Fruit fly (Drosophila melanogaster) whole organism: ENCODE results near the gene CG9701.

ENCODE experiments used
- CG8478 ChIP-seq: fragments of >200 bp; optimal IDR thresholded peaks from 2 replicates; lab custom pipeline; 2018; ENCODE audit warnings: inconsistent platforms
- Dll ChIP-seq: fragments of >200 bp; optimal IDR thresholded peaks from 2 replicates; lab custom pipeline; 2017
- EcR ChIP-seq, 2 experiments: fragments of >200 bp; optimal IDR thresholded peaks; 2 replicates each; lab custom pipeline; 2017; ENCODE audit warnings: missing biosample characterization in 2 of 2, missing genetic modification characterization in 2 of 2, missing genetic modification reagents in 2 of 2
- pan ChIP-seq: fragments of >200 bp; optimal IDR thresholded peaks from 2 replicates; lab custom pipeline; 2017
- psq ChIP-seq: fragments of >200 bp; optimal IDR thresholded peaks from 2 replicates; lab custom pipeline; 2017
- usp ChIP-seq: fragments of >200 bp; optimal IDR thresholded peaks from 2 replicates; lab custom pipeline; 2017; ENCODE audit warnings: missing biosample characterization, missing genetic modification characterization, mixed read lengths

dm6 chr3L:16730645-16731044 lies 2.7 kb upstream of the CG9701 start, which contains the start of gene Dbp73D:
- TF ChIP-seq usp (GFP tag; lab: Kevin White, UChicago): no peak
- TF ChIP-seq CG8478 (lab: Kevin White, UChicago): no peak
- TF ChIP-seq psq (lab: Kevin White, UChicago): no peak
- no peak for TF ChIP-seq EcR (GFP tag; optimal IDR thresholded peaks at IDR 0.05; lab: Kevin White, UChicago)
- TF ChIP-seq Dll: no peak
- TF ChIP-seq pan: no peak
